Fruit fly (Drosophila melanogaster): ENCODE measurements around the gene CG12985.

Gene CG12985

DNA sequence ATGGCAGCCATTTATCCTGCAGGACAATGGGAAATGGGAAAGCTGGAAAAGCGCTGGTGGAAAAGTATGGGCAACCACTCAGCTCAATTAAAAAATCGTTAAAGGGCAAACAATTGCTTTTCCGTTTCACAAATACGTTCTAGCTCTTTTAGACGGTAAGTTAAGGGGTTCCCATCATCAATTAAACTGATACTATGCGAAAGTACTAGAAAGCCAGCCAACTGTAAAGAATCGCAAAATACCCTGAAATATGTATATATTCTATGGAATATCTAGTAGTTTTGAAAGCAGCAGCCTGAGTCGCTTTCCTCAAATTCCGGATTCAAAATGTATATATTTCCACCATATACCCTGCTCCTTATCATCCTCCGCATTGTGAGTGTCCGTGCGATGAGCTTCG is at the start of gene CG12985:
Gene CG12985, plus strand, starts transcription at position 301 of the 400 bp plus-strand sequence.
- no peak for TF ChIP-seq psq (optimal IDR thresholded peaks at IDR 0.05)
- no peak for TF ChIP-seq h (optimal IDR thresholded peaks at IDR 0.05)
- no peak for TF ChIP-seq ttk (optimal IDR thresholded peaks at IDR 0.05)
- TF ChIP-seq insv (optimal IDR thresholded peaks at IDR 0.05): no peak
- TF ChIP-seq Myc (optimal IDR thresholded peaks at IDR 0.05): no peak
- no peak for TF ChIP-seq Sin3A (optimal IDR thresholded peaks at IDR 0.05)

DNA sequence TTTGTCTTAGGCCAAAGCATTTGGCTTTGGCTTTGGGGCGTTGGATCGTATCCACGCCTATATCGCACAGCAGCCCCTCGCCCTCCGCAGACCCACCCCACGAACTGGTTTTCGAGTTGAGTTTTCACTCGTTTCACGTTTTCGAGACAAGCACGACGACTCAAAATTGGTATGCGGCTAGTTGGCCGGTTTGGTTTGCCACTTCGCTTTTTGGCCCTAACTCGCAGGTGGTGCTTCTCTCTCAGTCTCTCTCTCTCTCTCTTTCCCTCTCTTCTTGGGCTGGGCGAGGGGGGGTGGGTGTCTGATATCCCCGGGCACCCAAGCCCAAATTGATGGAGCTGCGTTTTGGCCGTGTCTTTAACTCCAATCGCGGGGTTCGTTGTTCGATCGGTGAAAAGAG is 49.5 kb upstream of the CG12985 start:
- no peak for TF ChIP-seq Myc (optimal IDR thresholded peaks at IDR 0.05)
- no peak for TF ChIP-seq psq (optimal IDR thresholded peaks at IDR 0.05)

- TF ChIP-seq Sin3A (optimal IDR thresholded peaks at IDR 0.05): no peak
- no peak for TF ChIP-seq h (optimal IDR thresholded peaks at IDR 0.05)
- no peak for TF ChIP-seq ttk (optimal IDR thresholded peaks at IDR 0.05)
- TF ChIP-seq Myc (optimal IDR thresholded peaks at IDR 0.05): no peak
- TF ChIP-seq insv (optimal IDR thresholded peaks at IDR 0.05): no peak
- TF ChIP-seq psq (optimal IDR thresholded peaks at IDR 0.05): no peak
These were observed 48.8 kb upstream of the CG12985 start for dm6 chrX:17834754-17835153.

- TF ChIP-seq insv (optimal IDR thresholded peaks at IDR 0.05): no peak
- no peak for TF ChIP-seq ttk (optimal IDR thresholded peaks at IDR 0.05)
- TF ChIP-seq Myc (optimal IDR thresholded peaks at IDR 0.05): no peak
- no peak for TF ChIP-seq psq (optimal IDR thresholded peaks at IDR 0.05)
- no peak for TF ChIP-seq h (optimal IDR thresholded peaks at IDR 0.05)
- TF ChIP-seq Sin3A (optimal IDR thresholded peaks at IDR 0.05): no peak
These were observed 47.0 kb upstream of the CG12985 start for dm6 chrX:17836420-17836932.

dm6 chrX:17841923-17842322 is 41.6 kb upstream of the CG12985 start, which contains the start of gene Taf9:
Gene Taf9 (plus strand): TSS chrX:17842161.
- no peak for TF ChIP-seq Myc (optimal IDR thresholded peaks at IDR 0.05)
- no peak for TF ChIP-seq insv (optimal IDR thresholded peaks at IDR 0.05)
- TF ChIP-seq psq (optimal IDR thresholded peaks at IDR 0.05): no peak

DNA sequence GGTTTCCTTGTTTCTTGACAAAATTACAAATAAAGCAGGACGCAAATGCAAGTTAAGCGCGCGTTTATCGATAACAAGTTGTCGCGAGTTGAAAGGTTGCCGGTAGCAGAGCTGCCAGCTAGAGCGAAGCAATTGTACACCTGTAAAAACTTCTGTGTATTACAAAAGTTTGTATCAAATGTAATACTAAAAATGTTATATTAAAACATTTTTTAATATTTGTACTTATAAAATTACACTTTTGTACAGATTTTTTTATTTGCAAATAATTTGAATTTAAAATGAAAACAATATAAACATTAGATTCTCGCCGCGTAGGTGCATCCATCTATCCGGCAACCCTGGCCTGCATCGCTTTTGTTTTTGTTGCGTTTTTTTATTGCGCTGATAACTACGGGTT is 38.9 kb upstream of the CG12985 start, which contains the start of the genes CG8142 and Ucp4A:
Gene CG8142, minus strand, starts transcription at position 82 of the 400 bp plus-strand sequence.
Gene Ucp4A, plus strand, starts transcription at position 327 of the 400 bp plus-strand sequence.
- no peak for TF ChIP-seq insv (optimal IDR thresholded peaks at IDR 0.05)
- TF ChIP-seq Myc (optimal IDR thresholded peaks at IDR 0.05): no peak
- no peak for TF ChIP-seq Sin3A (optimal IDR thresholded peaks at IDR 0.05)

DNA sequence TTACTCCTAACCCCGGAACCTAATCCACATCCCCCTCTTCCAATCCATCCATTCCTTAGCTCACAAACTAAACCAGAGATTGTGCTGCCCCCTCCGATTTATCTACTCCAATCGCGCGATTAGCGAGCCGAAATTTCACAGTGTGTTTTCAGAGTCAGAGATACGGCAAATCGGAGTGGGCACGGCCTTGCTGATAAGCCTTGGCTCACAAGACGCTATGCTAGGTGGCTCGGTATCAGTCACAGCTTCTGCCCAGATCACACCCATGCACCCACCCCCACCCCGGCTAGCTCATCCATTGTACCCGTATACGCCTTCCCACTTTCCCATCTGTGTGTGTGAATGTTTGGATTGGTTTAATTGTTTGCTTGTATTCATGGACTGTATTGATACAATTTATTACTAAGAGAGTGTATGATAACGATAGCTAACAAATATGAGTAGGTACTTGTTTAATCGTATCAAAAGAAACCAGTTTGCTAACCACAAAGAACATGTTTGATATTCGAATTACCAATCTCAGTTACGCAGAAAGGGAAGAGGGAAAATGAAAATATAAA is 37.6 kb upstream of the CG12985 start:
- no peak for TF ChIP-seq h (optimal IDR thresholded peaks at IDR 0.05)
- no peak for TF ChIP-seq psq (optimal IDR thresholded peaks at IDR 0.05)
- TF ChIP-seq insv (optimal IDR thresholded peaks at IDR 0.05): no peak
- no peak for TF ChIP-seq ttk (optimal IDR thresholded peaks at IDR 0.05)
- TF ChIP-seq Sin3A (optimal IDR thresholded peaks at IDR 0.05): no peak
- TF ChIP-seq Myc (optimal IDR thresholded peaks at IDR 0.05): no peak

DNA sequence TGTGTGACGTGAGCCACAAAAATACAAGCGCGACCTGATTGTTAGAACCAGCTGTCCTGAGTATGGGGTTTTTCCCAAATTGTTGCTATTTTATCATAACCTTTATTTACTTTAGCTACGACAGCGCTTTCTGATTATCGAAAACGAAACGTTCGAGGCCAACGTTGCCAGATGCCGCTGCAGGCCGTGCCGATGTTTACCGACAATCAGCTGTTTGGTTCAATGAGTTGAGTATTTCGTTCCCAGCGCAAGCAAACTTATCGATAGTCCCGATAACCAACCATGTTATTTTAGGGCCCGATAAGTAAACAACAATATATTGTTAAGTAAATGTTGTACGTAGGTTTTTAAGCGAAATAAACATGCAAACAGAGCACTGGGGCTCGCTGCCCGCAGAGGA is 33.3 kb upstream of the CG12985 start, which contains the start of the genes CG15814 and Spt7:
Gene CG15814, minus strand, starts transcription at position 164 of the 400 bp plus-strand sequence.
Gene Spt7, plus strand, starts transcription at position 282 of the 400 bp plus-strand sequence.
- TF ChIP-seq ttk (optimal IDR thresholded peaks at IDR 0.05) (no peak), psq (optimal IDR thresholded peaks at IDR 0.05) (no peak), insv (optimal IDR thresholded peaks at IDR 0.05) (no peak), Myc (optimal IDR thresholded peaks at IDR 0.05) (no peak), Sin3A (optimal IDR thresholded peaks at IDR 0.05) (no peak), h (optimal IDR thresholded peaks at IDR 0.05) (peak; percentile 22)

- TF ChIP-seq Sin3A (optimal IDR thresholded peaks at IDR 0.05): no peak
- TF ChIP-seq psq (optimal IDR thresholded peaks at IDR 0.05): no peak
- TF ChIP-seq h (optimal IDR thresholded peaks at IDR 0.05): no peak
- no peak for TF ChIP-seq Myc (optimal IDR thresholded peaks at IDR 0.05)
- no peak for TF ChIP-seq ttk (optimal IDR thresholded peaks at IDR 0.05)
- no peak for TF ChIP-seq insv (optimal IDR thresholded peaks at IDR 0.05)
These were observed 31.1 kb upstream of the CG12985 start, which contains the start of gene CG32554 for dm6 chrX:17852457-17852856. Gene CG32554 (minus strand): TSS chrX:17852685.

DNA sequence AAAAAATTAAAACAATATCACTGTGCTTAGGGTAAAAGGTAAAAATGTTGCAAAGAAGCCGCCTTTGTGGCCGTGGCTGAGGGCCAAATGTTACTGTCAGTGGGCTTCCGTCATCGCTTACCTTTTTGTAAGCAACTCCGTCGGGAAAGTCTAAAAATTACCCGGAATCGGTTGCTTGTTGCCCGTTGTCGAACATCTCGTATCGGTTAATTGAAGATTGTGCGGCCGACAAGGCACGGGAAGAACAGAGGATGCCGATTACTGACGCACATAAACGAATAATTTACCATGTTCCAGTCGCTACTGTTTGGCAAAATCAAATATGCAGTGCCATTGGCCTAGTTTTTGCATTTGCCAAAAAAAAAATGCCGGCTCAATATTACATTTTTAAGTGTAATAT is 27.5 kb upstream of the CG12985 start, which contains the start of gene Mco4:
Gene Mco4, minus strand, starts transcription at position 101 of the 400 bp plus-strand sequence.
- TF ChIP-seq insv (optimal IDR thresholded peaks at IDR 0.05) (no peak), Sin3A (optimal IDR thresholded peaks at IDR 0.05) (no peak), ttk (optimal IDR thresholded peaks at IDR 0.05) (no peak), psq (optimal IDR thresholded peaks at IDR 0.05) (no peak)

DNA sequence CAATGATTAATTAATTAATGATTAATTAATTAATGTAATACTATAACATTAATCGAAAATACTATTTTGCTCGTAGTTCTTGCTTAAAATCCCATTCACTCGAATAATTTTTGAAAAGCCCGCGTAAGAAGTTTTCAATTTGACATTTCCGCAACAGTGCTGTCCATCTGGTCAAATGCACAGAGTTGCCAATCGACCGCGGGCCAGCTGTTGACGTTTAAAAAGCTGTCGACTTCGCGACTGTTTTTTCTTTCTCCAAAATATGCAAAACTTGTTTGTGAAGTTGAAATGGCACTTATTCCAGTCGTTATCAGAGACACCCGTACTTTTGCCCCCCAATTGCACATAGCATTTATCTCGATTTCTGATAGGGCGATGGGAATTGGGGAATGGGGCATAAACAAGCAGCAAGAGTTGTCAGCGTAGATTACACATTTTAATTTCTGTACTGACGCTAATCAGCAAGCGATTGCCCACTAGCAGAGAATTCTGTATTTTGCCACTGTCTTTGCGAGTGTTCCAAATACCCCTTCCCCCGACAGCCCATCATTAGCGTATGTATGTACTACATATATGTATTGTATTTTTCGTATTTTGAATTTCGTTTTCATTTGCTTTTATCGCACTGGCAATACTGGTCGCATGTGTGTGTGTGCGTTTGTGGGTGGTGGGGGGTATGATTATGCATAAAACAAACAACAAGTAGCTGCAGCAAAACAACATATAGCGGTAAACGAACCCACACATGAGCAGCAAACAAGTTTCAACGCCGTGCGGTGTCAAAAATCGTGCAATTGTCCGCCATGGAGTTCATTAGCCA is 26.9 kb upstream of the CG12985 start, which contains the start of gene Srx:
Gene Srx, plus strand, starts transcription at position 517 of the 820 bp plus-strand sequence.
- no peak for TF ChIP-seq insv (optimal IDR thresholded peaks at IDR 0.05)
- TF ChIP-seq Sin3A (optimal IDR thresholded peaks at IDR 0.05): no peak
- no peak for TF ChIP-seq h (optimal IDR thresholded peaks at IDR 0.05)
- no peak for TF ChIP-seq ttk (optimal IDR thresholded peaks at IDR 0.05)

dm6 chrX:17857809-17858208 is 25.7 kb upstream of the CG12985 start:
- TF ChIP-seq ttk (optimal IDR thresholded peaks at IDR 0.05) (no peak), insv (optimal IDR thresholded peaks at IDR 0.05) (no peak), Sin3A (optimal IDR thresholded peaks at IDR 0.05) (no peak), h (optimal IDR thresholded peaks at IDR 0.05) (no peak), Myc (optimal IDR thresholded peaks at IDR 0.05) (no peak), psq (optimal IDR thresholded peaks at IDR 0.05) (no peak)

Measured in Kc167 (cell line).